Worm (Caenorhabditis elegans): ENCODE data around the gene srr-4.

The srr-4 gene

ce11 chrV:5040925-5041324 lies 21.9 kb downstream of the srr-4 start, which contains the start of gene K11D12.8:
Gene K11D12.8, minus strand, starts transcription at chrV:5041001.
- TF ChIP-seq med-1 (GFP tag; optimal IDR thresholded peaks at IDR 0.05; ENCODE audit: insufficient read depth) (no peak), ztf-23 (GFP tag; IDR thresholded peaks at IDR 0.05) (no peak)

- TF ChIP-seq flt-1 (GFP tag; IDR thresholded peaks at IDR 0.05) (no peak), med-1 (GFP tag; optimal IDR thresholded peaks at IDR 0.05; ENCODE audit: insufficient read depth) (no peak), ztf-23 (GFP tag; IDR thresholded peaks at IDR 0.05) (no peak), tab-1 (GFP tag; IDR thresholded peaks at IDR 0.05) (no peak), klf-2 (GFP tag; conservative IDR thresholded peaks at IDR 0.05) (no peak), ztf-29 (GFP tag; IDR thresholded peaks at IDR 0.05) (no peak), cog-1 (tag; optimal IDR thresholded peaks at IDR 0.05) (no peak), ref-1 (GFP tag; conservative IDR thresholded peaks at IDR 0.05) (no peak), T22C8.4 (GFP tag; IDR thresholded peaks at IDR 0.05) (no peak)
Measured at ce11 chrV:5046103-5046502, 27.1 kb downstream of the srr-4 start, which contains the start of gene exc-14. Gene exc-14, minus strand, starts transcription at chrV:5046203.

DNA sequence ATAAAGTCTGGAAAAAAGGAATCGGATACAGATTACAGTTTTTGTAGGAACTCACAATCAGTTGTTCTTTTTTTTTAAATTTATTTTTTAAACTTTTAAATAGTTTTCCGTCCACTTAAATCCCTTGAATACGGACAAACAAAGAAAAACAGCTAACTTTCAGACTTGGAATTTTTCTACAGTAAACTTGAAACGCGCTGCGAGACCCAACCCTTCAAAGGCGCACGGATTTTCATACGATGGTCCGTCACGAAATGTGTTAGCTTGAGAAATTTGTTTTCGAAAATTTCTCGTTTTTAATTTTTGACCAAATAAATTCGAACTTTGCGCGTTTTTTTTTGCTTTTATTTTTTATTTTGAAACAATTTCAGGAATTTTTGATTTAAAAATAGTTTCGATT lies 27.5 kb downstream of the srr-4 start:
- TF ChIP-seq med-1 (GFP tag; optimal IDR thresholded peaks at IDR 0.05; ENCODE audit: insufficient read depth): no peak
- no peak for TF ChIP-seq cog-1 (tag; optimal IDR thresholded peaks at IDR 0.05)

DNA sequence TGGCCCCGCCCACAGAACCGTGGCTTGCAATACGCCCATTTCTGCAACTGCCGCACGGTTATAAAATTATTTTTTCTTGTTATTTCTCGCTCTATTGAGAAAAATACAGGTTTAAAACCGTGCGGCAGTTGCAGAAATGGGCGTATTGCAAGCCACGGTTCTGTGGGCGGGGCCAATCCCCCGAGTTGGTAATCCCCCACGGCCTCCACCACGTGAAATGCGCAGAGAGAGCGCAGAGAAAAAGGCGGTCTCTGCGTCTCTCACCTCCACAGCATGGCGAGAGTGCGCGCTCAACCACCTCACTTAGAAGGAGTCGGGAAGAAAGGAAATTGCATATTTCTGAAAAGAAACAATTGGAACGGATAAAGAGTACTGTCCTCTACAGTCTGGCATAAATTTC lies 28.2 kb downstream of the srr-4 start:
- TF ChIP-seq ztf-23 (GFP tag; IDR thresholded peaks at IDR 0.05): peak; percentile 78
- TF ChIP-seq tab-1 (GFP tag; IDR thresholded peaks at IDR 0.05): 0 out of 2 replicates have a peak, but pooled peaks have one; percentile 49
- peak; percentile 80 for TF ChIP-seq flt-1 (GFP tag; IDR thresholded peaks at IDR 0.05)
- peak; percentile 72 for TF ChIP-seq klf-2 (GFP tag; conservative IDR thresholded peaks at IDR 0.05)

DNA sequence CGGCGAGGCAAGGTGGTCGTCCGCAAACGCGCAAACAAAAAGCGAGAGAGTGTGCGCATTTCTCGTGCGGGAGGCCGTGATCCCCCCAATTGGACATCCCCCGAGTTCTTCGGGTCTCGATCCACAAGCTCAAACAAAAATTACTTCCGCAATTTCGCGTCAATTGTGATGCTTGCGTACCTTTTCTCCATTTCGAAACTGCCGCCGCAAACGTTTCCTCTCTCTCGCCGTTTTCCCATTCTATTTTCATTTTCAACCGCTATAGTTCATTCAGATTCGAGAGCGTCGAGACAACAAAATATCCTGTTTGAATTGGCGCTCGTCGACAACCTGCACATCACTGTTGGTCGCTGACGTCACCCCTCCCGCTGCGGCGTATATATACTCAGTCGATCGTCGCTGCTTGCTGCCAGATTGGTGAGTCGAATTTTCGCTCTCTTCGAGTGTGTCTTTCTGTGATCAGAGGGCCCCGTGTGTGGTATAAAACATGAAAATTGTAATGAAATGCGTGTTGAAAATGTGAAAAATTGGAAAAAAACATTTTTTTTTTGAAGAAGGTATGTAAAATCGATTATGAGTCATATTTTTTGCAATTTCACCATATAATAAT lies 30.4 kb downstream of the srr-4 start, which contains the start of the genes pqn-51 and K11D12.14:
pqn-51 (plus strand) TSS at position 275 of the 610 bp plus-strand sequence.
K11D12.14 (plus strand) TSS at position 304 of the 610 bp plus-strand sequence.
- no peak for TF ChIP-seq med-1 (GFP tag; optimal IDR thresholded peaks at IDR 0.05; ENCODE audit: insufficient read depth)
- TF ChIP-seq klf-2 (GFP tag; conservative IDR thresholded peaks at IDR 0.05): no peak
- peak; percentile 74 for TF ChIP-seq cog-1 (tag; optimal IDR thresholded peaks at IDR 0.05)
- peak; percentile 56 for TF ChIP-seq ztf-29 (GFP tag; IDR thresholded peaks at IDR 0.05)
- peak; percentile 80 for TF ChIP-seq ztf-23 (GFP tag; IDR thresholded peaks at IDR 0.05)

DNA sequence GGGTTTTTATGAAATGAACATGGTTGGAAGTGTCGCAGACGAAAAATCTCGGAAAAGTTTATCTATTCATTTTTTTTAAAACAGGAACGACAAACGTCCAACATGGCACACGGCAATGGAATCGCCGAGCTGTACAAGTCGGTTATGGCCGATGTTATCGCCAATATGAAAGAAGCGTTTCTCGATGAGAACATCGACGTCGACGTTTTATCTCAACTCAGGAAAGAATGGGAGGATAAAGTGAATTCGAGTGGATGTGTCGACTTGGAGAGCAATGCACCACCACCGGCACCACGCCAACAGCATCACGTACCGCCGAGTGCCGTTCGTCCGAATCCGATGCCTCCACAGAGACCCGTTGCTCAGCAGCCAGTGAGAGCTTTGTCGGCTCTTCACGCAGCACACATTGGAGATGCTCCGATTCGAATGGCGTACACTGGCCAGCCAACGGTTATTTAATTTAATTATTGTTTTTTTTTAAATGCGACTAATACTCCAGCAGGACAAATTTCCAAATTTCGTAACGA lies 31.1 kb downstream of the srr-4 start:
- TF ChIP-seq med-1 (GFP tag; optimal IDR thresholded peaks at IDR 0.05; ENCODE audit: insufficient read depth) (no peak), ztf-29 (GFP tag; IDR thresholded peaks at IDR 0.05) (no peak), klf-2 (GFP tag; conservative IDR thresholded peaks at IDR 0.05) (no peak), tab-1 (GFP tag; IDR thresholded peaks at IDR 0.05) (no peak), cog-1 (tag; optimal IDR thresholded peaks at IDR 0.05) (no peak), flt-1 (GFP tag; IDR thresholded peaks at IDR 0.05) (no peak), ref-1 (GFP tag; conservative IDR thresholded peaks at IDR 0.05) (no peak), ztf-23 (GFP tag; IDR thresholded peaks at IDR 0.05) (no peak), T22C8.4 (GFP tag; IDR thresholded peaks at IDR 0.05) (no peak)

DNA sequence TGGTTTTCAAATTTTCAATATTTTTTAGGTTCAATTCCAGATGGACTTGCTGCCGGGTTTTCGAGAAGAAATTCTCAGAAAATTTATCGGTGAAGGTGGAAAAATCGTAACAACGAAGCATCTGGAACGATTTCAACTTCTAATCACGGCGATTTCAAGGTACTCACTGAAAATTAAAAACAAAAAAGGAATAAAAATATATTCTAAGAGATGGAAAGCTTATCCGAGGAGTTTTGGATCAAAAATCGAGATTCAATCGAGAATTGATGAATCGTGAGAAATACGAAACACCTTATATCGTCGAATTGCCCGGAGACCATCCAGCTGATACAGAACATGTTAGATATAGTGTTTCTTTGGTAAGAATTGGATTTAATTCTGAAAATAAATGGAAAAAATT lies 33.2 kb downstream of the srr-4 start, which contains the start of gene K11D12.12:
K11D12.12 (plus strand) TSS at position 29 of the 400 bp plus-strand sequence.
- TF ChIP-seq tab-1 (GFP tag; IDR thresholded peaks at IDR 0.05) (no peak), ref-1 (GFP tag; conservative IDR thresholded peaks at IDR 0.05) (no peak), ztf-29 (GFP tag; IDR thresholded peaks at IDR 0.05) (no peak), T22C8.4 (GFP tag; IDR thresholded peaks at IDR 0.05) (no peak), klf-2 (GFP tag; conservative IDR thresholded peaks at IDR 0.05) (no peak), ztf-23 (GFP tag; IDR thresholded peaks at IDR 0.05) (no peak)

- no peak for TF ChIP-seq flt-1 (GFP tag; IDR thresholded peaks at IDR 0.05)
- TF ChIP-seq klf-2 (GFP tag; conservative IDR thresholded peaks at IDR 0.05): no peak
- TF ChIP-seq ztf-23 (GFP tag; IDR thresholded peaks at IDR 0.05): no peak
- no peak for TF ChIP-seq ref-1 (GFP tag; conservative IDR thresholded peaks at IDR 0.05)
- no peak for TF ChIP-seq med-1 (GFP tag; optimal IDR thresholded peaks at IDR 0.05; ENCODE audit: insufficient read depth)
- TF ChIP-seq ztf-29 (GFP tag; IDR thresholded peaks at IDR 0.05): no peak
- TF ChIP-seq T22C8.4 (GFP tag; IDR thresholded peaks at IDR 0.05): no peak
- no peak for TF ChIP-seq tab-1 (GFP tag; IDR thresholded peaks at IDR 0.05)
- TF ChIP-seq cog-1 (tag; optimal IDR thresholded peaks at IDR 0.05): no peak
Measured at ce11 chrV:5053335-5053734, 34.3 kb downstream of the srr-4 start, which contains the start of gene cwp-4. Gene cwp-4, plus strand, starts transcription at chrV:5053635.

DNA sequence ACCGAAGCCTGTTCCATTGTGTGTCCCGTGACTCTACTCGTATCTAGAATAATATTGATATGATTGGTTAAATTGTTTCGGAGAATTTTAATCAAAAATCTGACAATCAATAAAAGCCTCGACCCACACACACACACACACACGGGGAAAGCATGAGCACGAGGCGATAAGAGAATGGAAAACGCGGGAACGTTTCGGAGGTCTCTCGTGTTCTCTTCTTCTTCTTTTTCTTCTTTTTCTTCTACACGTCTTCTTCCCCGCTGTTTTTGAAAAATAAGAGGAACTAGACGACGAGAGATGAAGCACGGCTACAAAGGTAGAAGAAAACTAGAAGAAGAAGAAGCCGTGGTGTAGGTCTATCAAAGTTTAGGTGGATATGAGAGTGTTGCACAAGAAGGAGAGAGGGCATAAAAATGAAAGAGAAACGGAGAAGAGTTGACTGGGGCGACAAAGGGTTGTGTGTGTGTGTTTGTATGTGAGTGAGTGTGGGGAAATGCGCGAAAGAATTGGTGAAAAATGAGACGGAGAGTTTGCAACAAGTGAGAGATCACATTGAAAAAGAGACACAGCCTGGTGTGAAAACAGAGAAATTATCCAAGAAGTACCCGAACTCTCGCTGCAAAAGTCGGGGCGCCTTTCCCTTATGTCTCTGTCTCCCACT lies 45.9 kb downstream of the srr-4 start, which contains the start of gene mlk-1:
mlk-1 (minus strand) TSS at position 51 of the 661 bp plus-strand sequence.
- TF ChIP-seq T22C8.4 (GFP tag; IDR thresholded peaks at IDR 0.05) (no peak), cog-1 (tag; optimal IDR thresholded peaks at IDR 0.05) (peak; percentile 41), ref-1 (GFP tag; conservative IDR thresholded peaks at IDR 0.05) (no peak), ztf-23 (GFP tag; IDR thresholded peaks at IDR 0.05) (no peak), ztf-29 (GFP tag; IDR thresholded peaks at IDR 0.05) (no peak), med-1 (GFP tag; optimal IDR thresholded peaks at IDR 0.05; ENCODE audit: insufficient read depth) (no peak), tab-1 (GFP tag; IDR thresholded peaks at IDR 0.05) (no peak), klf-2 (GFP tag; conservative IDR thresholded peaks at IDR 0.05) (no peak)

DNA sequence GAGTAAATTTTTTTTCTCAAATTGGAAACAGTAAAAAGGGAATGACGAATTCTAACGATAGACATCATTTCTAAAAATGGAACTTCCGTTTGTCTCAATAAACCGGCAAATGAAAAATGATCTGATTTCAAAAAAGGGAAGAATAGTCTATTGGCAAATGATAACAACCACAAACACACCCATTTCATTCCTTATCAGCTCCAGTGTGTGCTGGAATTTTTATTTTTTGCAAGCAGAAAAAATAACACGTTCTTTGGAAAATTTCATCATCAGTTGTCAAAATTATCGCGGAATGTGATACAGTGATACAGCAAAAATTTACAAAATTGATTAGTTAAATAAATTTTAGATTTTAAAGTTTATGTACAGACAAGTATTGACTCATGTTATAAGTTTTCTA lies 48.4 kb downstream of the srr-4 start:
- TF ChIP-seq klf-2 (GFP tag; conservative IDR thresholded peaks at IDR 0.05): no peak
- no peak for TF ChIP-seq tab-1 (GFP tag; IDR thresholded peaks at IDR 0.05)
- no peak for TF ChIP-seq ztf-29 (GFP tag; IDR thresholded peaks at IDR 0.05)
- TF ChIP-seq T22C8.4 (GFP tag; IDR thresholded peaks at IDR 0.05): no peak
- no peak for TF ChIP-seq flt-1 (GFP tag; IDR thresholded peaks at IDR 0.05)
- TF ChIP-seq cog-1 (tag; optimal IDR thresholded peaks at IDR 0.05): no peak
- TF ChIP-seq med-1 (GFP tag; optimal IDR thresholded peaks at IDR 0.05; ENCODE audit: insufficient read depth): no peak
- no peak for TF ChIP-seq ztf-23 (GFP tag; IDR thresholded peaks at IDR 0.05)
- no peak for TF ChIP-seq ref-1 (GFP tag; conservative IDR thresholded peaks at IDR 0.05)

All from whole organism, midembryonic.